Worm (Caenorhabditis elegans): ENCODE measurements around the gene mix-1.

Gene mix-1

DNA sequence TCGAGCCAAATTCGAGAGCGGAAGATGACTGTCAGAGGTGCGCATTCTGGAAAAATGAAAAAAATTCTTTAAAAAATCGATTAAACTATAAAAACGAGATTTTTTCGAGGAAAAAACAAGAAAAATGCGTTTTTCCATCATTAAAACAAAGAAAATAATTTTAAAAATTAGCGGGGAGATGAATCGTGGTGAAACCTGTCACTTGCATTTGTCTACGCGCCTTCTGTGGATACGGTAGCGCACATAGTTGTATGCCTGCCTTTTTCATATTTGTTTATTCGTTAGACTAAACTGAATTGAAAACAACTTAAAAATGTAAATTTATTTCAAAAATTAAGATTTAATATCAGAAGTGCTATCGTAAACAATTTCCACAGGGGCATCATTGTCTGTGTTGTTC is 60.4 kb downstream of the mix-1 start, which contains the start of gene egg-3:
TSS of gene egg-3 (minus strand) at position 46 of the 400 bp plus-strand sequence.
- TF ChIP-seq unc-39 (tag; optimal IDR thresholded peaks at IDR 0.05) (no peak), lin-32 (GFP tag; optimal IDR thresholded peaks at IDR 0.05) (no peak), flh-1 (GFP tag; optimal IDR thresholded peaks at IDR 0.05) (no peak), M03D4.4 (tag; optimal IDR thresholded peaks at IDR 0.05) (no peak), zip-8 (tag; optimal IDR thresholded peaks at IDR 0.05) (no peak), pha-4 (tag; optimal IDR thresholded peaks at IDR 0.05) (no peak), sem-2 (GFP tag; optimal IDR thresholded peaks at IDR 0.05) (no peak), mab-5 (tag; optimal IDR thresholded peaks at IDR 0.05) (no peak), nhr-237 (tag; optimal IDR thresholded peaks at IDR 0.05) (no peak), unc-120 (tag; optimal IDR thresholded peaks at IDR 0.05; ENCODE audit: poor library complexity, severe bottlenecking) (no peak), ceh-43 (GFP tag; optimal IDR thresholded peaks at IDR 0.05) (no peak), hlh-1 (tag; optimal IDR thresholded peaks at IDR 0.05) (no peak), ztf-11 (tag; optimal IDR thresholded peaks at IDR 0.05) (no peak), snpc-4 (tag; optimal IDR thresholded peaks at IDR 0.05) (no peak), nhr-12 (tag; optimal IDR thresholded peaks at IDR 0.05) (no peak)

DNA sequence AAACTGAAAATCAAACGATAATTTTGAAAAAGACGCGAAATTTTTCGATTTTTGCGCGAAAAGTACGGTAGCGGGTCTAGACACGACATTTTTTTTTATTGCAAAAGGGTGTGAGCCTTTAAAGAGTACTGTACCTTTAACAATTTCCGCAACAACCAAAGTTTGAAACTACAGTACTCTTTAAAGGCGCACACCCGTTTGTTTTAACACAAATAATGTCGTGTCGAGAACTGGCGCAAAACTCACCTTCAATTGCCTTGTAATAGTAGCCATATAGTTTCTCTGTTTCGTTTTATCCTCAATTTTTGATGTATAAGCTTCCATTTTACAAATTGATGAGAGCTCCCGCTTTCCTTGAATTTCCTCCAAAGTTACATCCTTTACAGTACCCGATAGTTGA is 61.2 kb downstream of the mix-1 start:
- TF ChIP-seq zip-8 (tag; optimal IDR thresholded peaks at IDR 0.05) (no peak), cnd-1 (tag; optimal IDR thresholded peaks at IDR 0.05) (no peak), flh-1 (GFP tag; optimal IDR thresholded peaks at IDR 0.05) (no peak), ceh-43 (GFP tag; optimal IDR thresholded peaks at IDR 0.05) (no peak), ceh-83 (GFP tag; optimal IDR thresholded peaks at IDR 0.05) (no peak), mab-5 (tag; optimal IDR thresholded peaks at IDR 0.05) (no peak), tbx-8 (GFP tag; optimal IDR thresholded peaks at IDR 0.05) (no peak), bed-3 (GFP tag; optimal IDR thresholded peaks at IDR 0.05) (no peak), hlh-1 (tag; optimal IDR thresholded peaks at IDR 0.05) (no peak), ztf-11 (tag; optimal IDR thresholded peaks at IDR 0.05) (no peak), lsy-2 (tag; optimal IDR thresholded peaks at IDR 0.05) (no peak), lin-32 (GFP tag; optimal IDR thresholded peaks at IDR 0.05) (no peak), unc-39 (tag; optimal IDR thresholded peaks at IDR 0.05) (no peak), ceh-39 (tag; optimal IDR thresholded peaks at IDR 0.05) (no peak), nhr-237 (tag; optimal IDR thresholded peaks at IDR 0.05) (no peak), blmp-1 (tag; optimal IDR thresholded peaks at IDR 0.05) (no peak)

DNA sequence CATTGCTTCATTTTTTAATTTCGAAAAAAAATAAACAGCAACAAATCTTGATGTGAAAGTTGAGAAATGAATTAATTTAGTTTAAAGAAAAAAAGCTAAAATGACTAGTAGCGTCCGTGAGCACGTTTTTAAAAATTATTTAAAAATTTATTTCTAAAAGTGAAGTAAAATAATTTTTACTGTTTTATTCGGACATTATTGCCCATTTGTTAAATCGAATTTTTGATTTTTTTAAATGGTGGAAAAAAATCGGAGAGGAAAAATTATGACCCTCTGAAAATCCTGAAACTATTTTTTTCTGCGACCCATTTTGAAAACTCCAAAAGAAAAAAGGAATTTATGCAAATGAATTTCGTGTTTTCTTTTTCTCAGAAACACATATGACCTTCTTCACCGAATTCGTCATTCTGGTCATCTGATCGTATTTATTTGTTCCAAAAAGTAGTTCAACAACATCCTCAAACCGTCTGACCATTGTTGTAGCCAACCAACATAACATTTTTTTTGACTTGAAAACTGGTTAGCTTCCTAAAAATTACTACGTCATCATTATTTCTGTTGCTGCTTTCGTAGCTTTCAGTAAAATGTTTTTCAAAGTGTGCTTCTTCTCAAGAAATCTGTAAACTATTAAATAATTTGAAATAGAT is 61.9 kb downstream of the mix-1 start, which contains the start of gene F44F4.3:
TSS of gene F44F4.3 (minus strand) at position 51 of the 647 bp plus-strand sequence.
- no peak for TF ChIP-seq ceh-39 (tag; optimal IDR thresholded peaks at IDR 0.05)
- no peak for TF ChIP-seq nhr-237 (tag; optimal IDR thresholded peaks at IDR 0.05)
- no peak for TF ChIP-seq unc-39 (tag; optimal IDR thresholded peaks at IDR 0.05)
- TF ChIP-seq cnd-1 (tag; optimal IDR thresholded peaks at IDR 0.05), result no peak
- TF ChIP-seq bed-3 (GFP tag; optimal IDR thresholded peaks at IDR 0.05), result no peak
- no peak for TF ChIP-seq mep-1 (tag; optimal IDR thresholded peaks at IDR 0.05)

DNA sequence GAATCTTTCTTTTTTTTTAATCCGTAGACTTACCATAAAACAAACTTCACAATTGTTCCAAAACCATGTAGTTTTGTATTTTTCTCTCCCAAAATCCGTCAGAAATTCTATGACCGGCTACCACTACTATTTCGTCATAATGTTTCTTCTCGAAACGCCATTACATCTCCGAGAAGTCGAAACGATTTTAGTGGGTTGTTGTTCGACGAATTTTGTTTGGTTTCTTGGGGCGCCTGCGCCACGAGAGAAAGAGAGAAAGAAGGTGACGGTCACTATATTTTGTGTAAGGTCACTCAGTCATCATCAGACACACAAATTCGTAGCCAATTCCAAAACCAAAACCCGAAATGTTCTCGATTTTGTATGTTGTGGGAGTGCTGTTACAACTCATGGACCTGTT is 63.1 kb downstream of the mix-1 start:
- TF ChIP-seq ceh-39 (tag; optimal IDR thresholded peaks at IDR 0.05) (no peak), nhr-2 (tag; optimal IDR thresholded peaks at IDR 0.05) (no peak), nhr-12 (tag; optimal IDR thresholded peaks at IDR 0.05) (no peak), elt-3 (tag; optimal IDR thresholded peaks at IDR 0.05) (no peak), lin-32 (GFP tag; optimal IDR thresholded peaks at IDR 0.05) (no peak), nhr-28 (tag; optimal IDR thresholded peaks at IDR 0.05) (no peak), cnd-1 (tag; optimal IDR thresholded peaks at IDR 0.05) (no peak), nhr-76 (tag; optimal IDR thresholded peaks at IDR 0.05) (no peak), blmp-1 (tag; optimal IDR thresholded peaks at IDR 0.05) (no peak), tbx-8 (GFP tag; optimal IDR thresholded peaks at IDR 0.05) (no peak), snpc-4 (tag; optimal IDR thresholded peaks at IDR 0.05) (no peak), sem-2 (GFP tag; optimal IDR thresholded peaks at IDR 0.05) (no peak), hlh-1 (tag; optimal IDR thresholded peaks at IDR 0.05) (no peak)

DNA sequence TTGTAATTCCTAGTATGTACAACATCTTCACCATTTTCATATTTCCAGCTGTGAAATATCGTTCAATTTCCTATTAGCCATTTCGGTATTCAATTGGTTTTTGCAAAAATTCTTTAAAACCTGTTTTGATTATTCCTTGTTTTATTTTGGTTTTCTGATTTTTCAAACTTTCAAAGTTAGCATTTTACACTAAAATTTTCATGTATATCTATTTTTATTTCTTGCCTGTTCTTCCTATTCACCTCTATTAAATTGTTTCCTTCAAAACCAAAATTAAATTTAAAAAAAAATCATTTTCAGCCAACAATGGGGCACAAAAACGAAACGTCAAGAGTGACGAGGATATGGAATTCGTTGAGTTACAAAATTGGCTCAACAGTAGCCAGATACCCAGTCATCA is 64.9 kb downstream of the mix-1 start, which contains the start of gene ptr-8:
TSS of gene ptr-8 (plus strand) at position 301 of the 400 bp plus-strand sequence.
- TF ChIP-seq sptf-1 (tag; optimal IDR thresholded peaks at IDR 0.05) (no peak), M03D4.4 (tag; optimal IDR thresholded peaks at IDR 0.05) (no peak), ces-1 (GFP tag; optimal IDR thresholded peaks at IDR 0.05) (no peak)
